Worm (Caenorhabditis elegans): Measurements from ENCODE around the gene btb-22.

DNA sequence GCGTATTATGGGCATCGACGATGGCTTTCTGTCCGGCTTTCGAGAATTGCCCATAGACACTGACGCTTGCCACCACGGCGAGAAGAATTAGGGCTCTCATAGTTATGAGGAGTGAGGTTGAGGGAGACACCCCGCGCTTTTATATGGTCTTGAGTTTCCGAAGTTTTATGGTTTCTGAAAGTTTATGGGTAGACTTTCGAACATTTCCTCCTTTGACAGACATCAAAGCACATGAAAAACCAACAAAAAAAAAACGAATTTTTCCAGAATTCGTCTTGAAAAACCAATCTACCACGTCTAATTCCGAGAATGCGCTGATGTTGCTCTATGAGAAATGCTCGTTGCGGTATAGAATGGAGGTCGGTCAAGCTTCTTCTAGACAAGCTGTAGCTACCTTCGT lies 15.0 kb upstream of the btb-22 start, which contains the start of gene scl-15:
- TF ChIP-seq crh-2 (tag; optimal IDR thresholded peaks at IDR 0.05) (no peak), nhr-25 (tag; optimal IDR thresholded peaks at IDR 0.05) (no peak)
